Worm (Caenorhabditis elegans): ENCODE measurements around the gene F59D12.2.

- TF ChIP-seq unc-62 (GFP tag; optimal IDR thresholded peaks at IDR 0.05) (no peak), nhr-12 (tag; optimal IDR thresholded peaks at IDR 0.05) (no peak), skn-1 (tag; optimal IDR thresholded peaks at IDR 0.05) (no peak), zag-1 (tag; optimal IDR thresholded peaks at IDR 0.05) (no peak), unc-39 (tag; optimal IDR thresholded peaks at IDR 0.05) (no peak), snpc-4 (tag; optimal IDR thresholded peaks at IDR 0.05) (peak; percentile 1), lsy-2 (tag; optimal IDR thresholded peaks at IDR 0.05) (no peak)
These were observed 25.1 kb downstream of the F59D12.2 start for ce11 chrX:15650428-15650827.

All from whole organism, L2 larva.